Worm (Caenorhabditis elegans) whole organism, late embryonic: ENCODE data around the gene slcr-46.3.

Experiments
- C08G9.2 ChIP-seq: sonication (generic microtip); optimal IDR thresholded peaks from 2 replicates; lab custom pipeline; 2016; ENCODE audit warnings: mild to moderate bottlenecking, missing genetic modification characterization, moderate library complexity, missing compliant biosample characterization
- K02D7.2 ChIP-seq: sonication (generic microtip); optimal IDR thresholded peaks from 2 replicates; lab custom pipeline; 2017; ENCODE audit warnings: mild to moderate bottlenecking, missing genetic modification characterization, missing compliant biosample characterization
- Y22D7AL.16 ChIP-seq: sonication (generic microtip); optimal IDR thresholded peaks from 2 replicates; lab custom pipeline; 2016; ENCODE audit warnings: missing genetic modification characterization, missing compliant biosample characterization
- ahr-1 ChIP-seq: sonication (generic microtip); optimal IDR thresholded peaks from 2 replicates; lab custom pipeline; 2016; ENCODE audit warnings: missing genetic modification characterization, missing compliant biosample characterization
- ceh-18 ChIP-seq: sonication (generic microtip); optimal IDR thresholded peaks from 2 replicates; lab custom pipeline; 2016; ENCODE audit warnings: missing genetic modification characterization, missing compliant biosample characterization
- ceh-19 ChIP-seq: fragments of 200-800 bp; sonication (Bioruptor generic); optimal IDR thresholded peaks from 2 replicates; lab custom pipeline; 2018; ENCODE audit warnings: mild to moderate bottlenecking, missing genetic modification characterization, missing compliant biosample characterization
- ceh-24 ChIP-seq: sonication (generic microtip); optimal IDR thresholded peaks from 2 replicates; lab custom pipeline; 2016; ENCODE audit warnings: mild to moderate bottlenecking, missing genetic modification characterization, missing compliant biosample characterization
- ceh-30 ChIP-seq: fragments of 150-350 bp; optimal IDR thresholded peaks from 2 replicates; lab custom pipeline; 2014; ENCODE audit warnings: missing biosample characterization, missing genetic modification characterization
- ceh-31 ChIP-seq: sonication (generic microtip); optimal IDR thresholded peaks from 2 replicates; lab custom pipeline; 2016; ENCODE audit warnings: missing genetic modification characterization, missing compliant biosample characterization
- ceh-45 ChIP-seq: fragments of 200-800 bp; sonication (Bioruptor generic); IDR thresholded peaks from 2 replicates; pipeline ENCODE4 v1.3.6; 2022; ENCODE audit warnings: missing genetic modification reagents, missing genetic modification characterization, missing compliant biosample characterization
- ceh-48 ChIP-seq: sonication (generic microtip); optimal IDR thresholded peaks from 2 replicates; lab custom pipeline; 2016; ENCODE audit warnings: missing genetic modification characterization, inconsistent platforms, missing compliant biosample characterization
- dve-1 ChIP-seq: sonication (generic microtip); optimal IDR thresholded peaks from 2 replicates; lab custom pipeline; 2017; ENCODE audit warnings: antibody characterized with exemption, mild to moderate bottlenecking, missing genetic modification characterization, missing compliant biosample characterization
- elt-2 ChIP-seq: sonication (generic microtip); optimal IDR thresholded peaks from 2 replicates; lab custom pipeline; 2016; ENCODE audit warnings: missing genetic modification reagents, missing genetic modification characterization, missing compliant biosample characterization
- ets-4 ChIP-seq: sonication (generic microtip); optimal IDR thresholded peaks from 2 replicates; lab custom pipeline; 2016; ENCODE audit warnings: missing genetic modification characterization, missing compliant biosample characterization
- fkh-10 ChIP-seq: fragments of 150-350 bp; optimal IDR thresholded peaks from 2 replicates; lab custom pipeline; 2014; ENCODE audit warnings: missing biosample characterization, missing genetic modification reagents, missing genetic modification characterization
- gmeb-2 ChIP-seq: sonication (generic microtip); optimal IDR thresholded peaks from 2 replicates; lab custom pipeline; 2016; ENCODE audit warnings: missing genetic modification characterization, inconsistent platforms, missing compliant biosample characterization
- hlh-13 ChIP-seq: fragments of 200-800 bp; sonication (Bioruptor generic); optimal IDR thresholded peaks from 2 replicates; lab custom pipeline; 2018; ENCODE audit warnings: mild to moderate bottlenecking, missing genetic modification characterization, missing compliant biosample characterization
- hlh-15 ChIP-seq: sonication (generic microtip); optimal IDR thresholded peaks from 2 replicates; lab custom pipeline; 2016; ENCODE audit warnings: missing genetic modification characterization, missing compliant biosample characterization
- hlh-8 ChIP-seq: sonication (generic microtip); optimal IDR thresholded peaks from 2 replicates; lab custom pipeline; 2016; ENCODE audit warnings: missing genotype, missing genetic modification characterization, missing compliant biosample characterization
- lin-11 ChIP-seq: fragments of 200-800 bp; sonication (Bioruptor generic); optimal IDR thresholded peaks from 2 replicates; lab custom pipeline; 2018; ENCODE audit warnings: mild to moderate bottlenecking, missing genetic modification characterization, missing compliant biosample characterization
- mec-3 ChIP-seq: sonication (generic microtip); optimal IDR thresholded peaks from 2 replicates; lab custom pipeline; 2016; ENCODE audit warnings: borderline replicate concordance, missing genetic modification characterization, missing compliant biosample characterization
- nfya-1 ChIP-seq: sonication (generic microtip); optimal IDR thresholded peaks from 2 replicates; lab custom pipeline; 2017; ENCODE audit warnings: missing genetic modification characterization, mild to moderate bottlenecking, missing compliant biosample characterization, antibody characterized with exemption, moderate library complexity
- nhr-11 ChIP-seq: fragments of 150-350 bp; optimal IDR thresholded peaks from 2 replicates; lab custom pipeline; 2014; ENCODE audit warnings: missing biosample characterization, missing genetic modification characterization
- npax-4 ChIP-seq: sonication (generic microtip); optimal IDR thresholded peaks from 2 replicates; lab custom pipeline; 2016; ENCODE audit warnings: missing genetic modification characterization, missing compliant biosample characterization
- odd-2 ChIP-seq: sonication (generic microtip); optimal IDR thresholded peaks from 2 replicates; lab custom pipeline; 2017; ENCODE audit warnings: antibody characterized with exemption, mild to moderate bottlenecking, missing genetic modification characterization, missing compliant biosample characterization
- pax-1 ChIP-seq: fragments of 150-350 bp; optimal IDR thresholded peaks from 2 replicates; lab custom pipeline; 2014; ENCODE audit warnings: missing biosample characterization, missing genetic modification characterization
- pha-4 ChIP-seq: fragments of 150-350 bp; optimal IDR thresholded peaks from 2 replicates; lab custom pipeline; 2018; ENCODE audit warnings: missing biosample characterization, missing genetic modification reagents, missing genetic modification characterization
- rnt-1 ChIP-seq: sonication (generic microtip); optimal IDR thresholded peaks from 2 replicates; lab custom pipeline; 2016; ENCODE audit warnings: missing genetic modification characterization, missing compliant biosample characterization
- sox-2 ChIP-seq: fragments of 200-800 bp; sonication (Bioruptor generic); IDR thresholded peaks from 2 replicates; pipeline ENCODE4 v1.3.6; 2022; ENCODE audit warnings: missing genetic modification reagents, missing genetic modification characterization, missing compliant biosample characterization
- syd-9 ChIP-seq: sonication (generic microtip); optimal IDR thresholded peaks from 2 replicates; lab custom pipeline; 2016; ENCODE audit warnings: mild to moderate bottlenecking, missing genetic modification characterization, moderate library complexity, missing compliant biosample characterization
- ttx-3 ChIP-seq: sonication (generic microtip); optimal IDR thresholded peaks from 2 replicates; lab custom pipeline; 2016; ENCODE audit warnings: missing genetic modification reagents, missing genetic modification characterization, missing compliant biosample characterization
- unc-42 ChIP-seq: sonication (generic microtip); optimal IDR thresholded peaks from 2 replicates; lab custom pipeline; 2016; ENCODE audit warnings: missing genotype, missing genetic modification characterization, missing compliant biosample characterization
- unc-55 ChIP-seq: sonication (generic microtip); optimal IDR thresholded peaks from 2 replicates; lab custom pipeline; 2017; ENCODE audit warnings: missing biosample characterization, missing genetic modification reagents, missing genetic modification characterization

slcr-46.3 gene

ce11 chrV:9706592-9706991 is 17.3 kb downstream of the slcr-46.3 start:
- no peak for TF ChIP-seq npax-4 (tag; lab: Kevin White, UChicago)
- TF ChIP-seq syd-9 (tag; lab: Kevin White, UChicago): no peak
- TF ChIP-seq sox-2 (GFP tag; lab: Robert Waterston, UW): no peak

ce11 chrV:9704399-9704798 is 19.5 kb downstream of the slcr-46.3 start:
- TF ChIP-seq nfya-1 (tag; lab: Kevin White, UChicago) (peak; percentile 43), ceh-31 (tag; lab: Kevin White, UChicago) (peak; percentile 65), unc-55 (GFP tag; lab: Kevin White, UChicago) (peak; percentile 36), ceh-19 (peak; percentile 23), ceh-48 (tag; lab: Kevin White, UChicago) (peak; percentile 76), Y22D7AL.16 (no peak), lin-11 (tag; lab: Kevin White, UChicago) (no peak)

ce11 chrV:9703549-9703948 is 20.4 kb downstream of the slcr-46.3 start:
- TF ChIP-seq ceh-24 (tag; lab: Kevin White, UChicago) (no peak), rnt-1 (no peak), unc-42 (tag; lab: Kevin White, UChicago) (no peak), hlh-15 (tag; lab: Kevin White, UChicago) (no peak), ceh-45 (no peak), ceh-30 (tag; lab: Kevin White, UChicago) (no peak), unc-55 (GFP tag; lab: Kevin White, UChicago) (no peak), pax-1 (tag; lab: Kevin White, UChicago) (no peak), hlh-13 (GFP tag; lab: Kevin White, UChicago) (no peak), ceh-18 (tag; lab: Kevin White, UChicago) (no peak), sox-2 (GFP tag; lab: Robert Waterston, UW) (no peak), mec-3 (no peak), odd-2 (tag; lab: Kevin White, UChicago) (no peak), gmeb-2 (tag; lab: Kevin White, UChicago) (no peak), ahr-1 (tag; lab: Kevin White, UChicago) (no peak), ttx-3 (tag; lab: Kevin White, UChicago) (no peak), fkh-10 (no peak), lin-11 (tag; lab: Kevin White, UChicago) (no peak), hlh-8 (tag; lab: Kevin White, UChicago) (no peak), dve-1 (no peak)

ce11 chrV:9702755-9703154 is 21.2 kb downstream of the slcr-46.3 start, which contains the start of gene xbx-6:
TSS of gene xbx-6 (plus strand) at chrV:9703055.
- TF ChIP-seq unc-42 (tag; lab: Kevin White, UChicago) (no peak), dve-1 (no peak), C08G9.2 (tag; lab: Kevin White, UChicago) (no peak), pha-4 (no peak)

ce11 chrV:9701861-9702260 is 22.0 kb downstream of the slcr-46.3 start:
- TF ChIP-seq unc-42 (tag; lab: Kevin White, UChicago) (no peak), C08G9.2 (tag; lab: Kevin White, UChicago) (no peak), dve-1 (no peak), pax-1 (tag; lab: Kevin White, UChicago) (no peak), K02D7.2 (no peak), elt-2 (tag; lab: Kevin White, UChicago) (peak; percentile 35), nhr-11 (no peak), ceh-45 (no peak), ets-4 (tag; lab: Kevin White, UChicago) (no peak)

ce11 chrV:9699216-9699615 is 24.7 kb downstream of the slcr-46.3 start:
- TF ChIP-seq elt-2 (tag; lab: Kevin White, UChicago) (peak; percentile 99), gmeb-2 (tag; lab: Kevin White, UChicago) (no peak)
